Fruit fly (Drosophila melanogaster): Measurements from ENCODE around the gene Scm.

The Scm gene

dm6 chr3R:9626880-9627401, 10.5 kb downstream of the Scm start, which contains the start of the genes CG9427 and CG8319:
Gene CG9427 (minus strand): TSS chr3R:9626930.
Gene CG8319 (plus strand): TSS chr3R:9627321.
- no peak for TF ChIP-seq Clk (GFP tag; optimal IDR thresholded peaks at IDR 0.05)
- TF ChIP-seq CG11617 (GFP tag; optimal IDR thresholded peaks at IDR 0.05): peak; percentile 61
- TF ChIP-seq kay (GFP tag; ENCODE audit: borderline replicate concordance): no peak
- TF ChIP-seq CG33017 (tag; optimal IDR thresholded peaks at IDR 0.05): peak; percentile 33
- TF ChIP-seq CG12768 (GFP tag; optimal IDR thresholded peaks at IDR 0.05): no peak
- TF ChIP-seq Mnt (GFP tag; optimal IDR thresholded peaks at IDR 0.05): peak; percentile 78
- TF ChIP-seq Hr96 (GFP tag; optimal IDR thresholded peaks at IDR 0.05): no peak
- no peak for TF ChIP-seq toe (GFP tag; optimal IDR thresholded peaks at IDR 0.05)
- TF ChIP-seq CG5204 (GFP tag; optimal IDR thresholded peaks at IDR 0.05): no peak
- peak; percentile 69 for TF ChIP-seq CG7101 (tag; optimal IDR thresholded peaks at IDR 0.05)
- TF ChIP-seq cnc (optimal IDR thresholded peaks at IDR 0.05): no peak
- TF ChIP-seq CG7045 (GFP tag; optimal IDR thresholded peaks at IDR 0.05): peak; percentile 9
- no peak for TF ChIP-seq ovo (GFP tag; optimal IDR thresholded peaks at IDR 0.05)
- peak; percentile 23 for TF ChIP-seq pad (GFP tag; optimal IDR thresholded peaks at IDR 0.05)
- TF ChIP-seq cic (GFP tag; optimal IDR thresholded peaks at IDR 0.05): peak; percentile 28
- no peak for TF ChIP-seq tj (GFP tag; optimal IDR thresholded peaks at IDR 0.05)
- TF ChIP-seq CG1620 (GFP tag; optimal IDR thresholded peaks at IDR 0.05): peak; percentile 39
- TF ChIP-seq Crg-1 (GFP tag; optimal IDR thresholded peaks at IDR 0.05): peak; percentile 56
- peak; percentile 85 for TF ChIP-seq bab1 (GFP tag; optimal IDR thresholded peaks at IDR 0.05)
- peak; percentile 65 for TF ChIP-seq CG14711 (tag; optimal IDR thresholded peaks at IDR 0.05)

- TF ChIP-seq pad (GFP tag; optimal IDR thresholded peaks at IDR 0.05) (no peak), tj (GFP tag; optimal IDR thresholded peaks at IDR 0.05) (peak; percentile 63)
Measured at dm6 chr3R:9626266-9626665, 11.1 kb downstream of the Scm start.

DNA sequence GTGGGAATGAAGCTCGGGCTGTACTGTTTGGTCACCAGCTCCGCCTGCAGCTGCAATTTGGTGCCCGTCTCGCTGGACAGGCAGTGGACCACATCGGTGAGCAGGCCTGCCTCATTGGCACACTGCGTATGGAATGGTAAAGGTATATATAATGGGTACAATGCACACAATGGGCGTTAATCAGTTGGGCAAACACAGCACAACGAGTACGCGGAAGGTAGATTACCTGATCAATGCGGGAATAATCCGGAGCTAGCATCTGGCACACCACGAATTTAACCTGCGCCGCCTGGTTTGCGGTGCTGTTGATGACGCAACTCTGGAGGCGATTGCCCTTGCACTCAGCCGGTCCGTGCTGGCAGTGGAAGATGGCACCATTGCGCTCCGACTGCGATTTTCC, 12.0 kb downstream of the Scm start:
- TF ChIP-seq CG7101 (tag; optimal IDR thresholded peaks at IDR 0.05): no peak
- no peak for TF ChIP-seq CG5204 (GFP tag; optimal IDR thresholded peaks at IDR 0.05)
- no peak for TF ChIP-seq Clk (GFP tag; optimal IDR thresholded peaks at IDR 0.05)
- TF ChIP-seq CG7045 (GFP tag; optimal IDR thresholded peaks at IDR 0.05): no peak
- no peak for TF ChIP-seq CG12768 (GFP tag; optimal IDR thresholded peaks at IDR 0.05)
- no peak for TF ChIP-seq Hr96 (GFP tag; optimal IDR thresholded peaks at IDR 0.05)
- no peak for TF ChIP-seq cnc (optimal IDR thresholded peaks at IDR 0.05)
- TF ChIP-seq Crg-1 (GFP tag; optimal IDR thresholded peaks at IDR 0.05): no peak
- no peak for TF ChIP-seq CG1620 (GFP tag; optimal IDR thresholded peaks at IDR 0.05)
- TF ChIP-seq CG14711 (tag; optimal IDR thresholded peaks at IDR 0.05): no peak
- no peak for TF ChIP-seq bab1 (GFP tag; optimal IDR thresholded peaks at IDR 0.05)
- TF ChIP-seq CG33017 (tag; optimal IDR thresholded peaks at IDR 0.05): no peak
- no peak for TF ChIP-seq Mnt (GFP tag; optimal IDR thresholded peaks at IDR 0.05)
- no peak for TF ChIP-seq pad (GFP tag; optimal IDR thresholded peaks at IDR 0.05)

DNA sequence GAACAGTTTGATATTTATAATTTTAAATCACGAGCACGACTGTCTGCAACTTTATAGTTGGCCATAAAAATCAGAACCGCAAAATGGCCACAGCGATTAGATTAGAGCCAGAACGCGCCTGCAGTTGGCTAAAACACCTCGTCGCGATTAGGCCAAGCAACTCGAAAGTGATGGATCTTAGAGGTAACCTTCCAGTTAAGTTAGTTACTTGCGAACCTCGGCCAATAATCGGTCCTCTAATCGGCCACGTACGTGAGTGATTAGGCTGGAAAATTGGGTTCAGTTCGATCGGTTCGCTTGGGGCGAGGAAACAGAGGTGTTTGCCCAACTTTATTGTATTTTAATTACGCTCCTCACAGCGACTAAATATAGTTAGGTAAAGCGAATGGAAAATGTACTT, 17.1 kb downstream of the Scm start:
- TF ChIP-seq cic (GFP tag; optimal IDR thresholded peaks at IDR 0.05): no peak
- TF ChIP-seq ovo (GFP tag; optimal IDR thresholded peaks at IDR 0.05): no peak
- TF ChIP-seq bab1 (GFP tag; optimal IDR thresholded peaks at IDR 0.05): no peak
- TF ChIP-seq CG7045 (GFP tag; optimal IDR thresholded peaks at IDR 0.05): peak; percentile 29
- TF ChIP-seq tj (GFP tag; optimal IDR thresholded peaks at IDR 0.05): no peak
- no peak for TF ChIP-seq CG7101 (tag; optimal IDR thresholded peaks at IDR 0.05)
- no peak for TF ChIP-seq pad (GFP tag; optimal IDR thresholded peaks at IDR 0.05)
- TF ChIP-seq toe (GFP tag; optimal IDR thresholded peaks at IDR 0.05): peak; percentile 20

DNA sequence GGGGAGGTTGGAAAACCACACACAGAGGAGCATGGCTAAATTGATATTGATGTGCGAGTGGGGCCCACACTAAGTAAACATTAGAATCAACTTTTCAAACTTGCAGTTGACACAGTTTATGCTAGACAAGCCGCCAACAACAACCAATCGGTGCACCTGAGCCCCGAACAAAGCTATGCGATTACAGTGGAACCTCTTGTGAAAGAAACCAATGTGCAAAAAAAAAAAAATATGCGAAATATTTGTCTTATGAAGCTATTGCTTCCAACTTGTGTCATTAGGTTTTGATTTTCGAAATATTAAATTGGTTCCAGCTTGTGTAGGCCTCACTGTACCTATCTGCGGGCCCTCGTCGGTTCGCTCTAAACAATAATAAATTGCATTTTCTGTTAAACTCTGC, 19.1 kb downstream of the Scm start:
- TF ChIP-seq Hr96 (GFP tag; optimal IDR thresholded peaks at IDR 0.05): no peak
- TF ChIP-seq pad (GFP tag; optimal IDR thresholded peaks at IDR 0.05): peak; percentile 7
- no peak for TF ChIP-seq ovo (GFP tag; optimal IDR thresholded peaks at IDR 0.05)
- peak; percentile 47 for TF ChIP-seq CG14711 (tag; optimal IDR thresholded peaks at IDR 0.05)
- peak; percentile 43 for TF ChIP-seq CG12768 (GFP tag; optimal IDR thresholded peaks at IDR 0.05)
- peak; percentile 36 for TF ChIP-seq CG5204 (GFP tag; optimal IDR thresholded peaks at IDR 0.05)
- TF ChIP-seq cnc (optimal IDR thresholded peaks at IDR 0.05): no peak
- TF ChIP-seq CG11617 (GFP tag; optimal IDR thresholded peaks at IDR 0.05): no peak
- TF ChIP-seq CG7045 (GFP tag; optimal IDR thresholded peaks at IDR 0.05): peak; percentile 58
- no peak for TF ChIP-seq cic (GFP tag; optimal IDR thresholded peaks at IDR 0.05)
- TF ChIP-seq tj (GFP tag; optimal IDR thresholded peaks at IDR 0.05): no peak
- TF ChIP-seq toe (GFP tag; optimal IDR thresholded peaks at IDR 0.05): no peak
- no peak for TF ChIP-seq CG1620 (GFP tag; optimal IDR thresholded peaks at IDR 0.05)
- no peak for TF ChIP-seq kay (GFP tag; ENCODE audit: borderline replicate concordance)
- TF ChIP-seq CG33017 (tag; optimal IDR thresholded peaks at IDR 0.05): peak; percentile 4
- TF ChIP-seq Crg-1 (GFP tag; optimal IDR thresholded peaks at IDR 0.05): no peak
- no peak for TF ChIP-seq Mnt (GFP tag; optimal IDR thresholded peaks at IDR 0.05)
- TF ChIP-seq bab1 (GFP tag; optimal IDR thresholded peaks at IDR 0.05): peak; percentile 81
- TF ChIP-seq Clk (GFP tag; optimal IDR thresholded peaks at IDR 0.05): no peak
- TF ChIP-seq CG7101 (tag; optimal IDR thresholded peaks at IDR 0.05): peak; percentile 36

dm6 chr3R:9613124-9613523, 24.3 kb downstream of the Scm start:
- no peak for TF ChIP-seq CG5204 (GFP tag; optimal IDR thresholded peaks at IDR 0.05)
- TF ChIP-seq CG11617 (GFP tag; optimal IDR thresholded peaks at IDR 0.05): no peak
- TF ChIP-seq CG12768 (GFP tag; optimal IDR thresholded peaks at IDR 0.05): no peak
- no peak for TF ChIP-seq CG1620 (GFP tag; optimal IDR thresholded peaks at IDR 0.05)
- no peak for TF ChIP-seq Hr96 (GFP tag; optimal IDR thresholded peaks at IDR 0.05)
- TF ChIP-seq CG14711 (tag; optimal IDR thresholded peaks at IDR 0.05): no peak
- no peak for TF ChIP-seq Mnt (GFP tag; optimal IDR thresholded peaks at IDR 0.05)
- no peak for TF ChIP-seq cic (GFP tag; optimal IDR thresholded peaks at IDR 0.05)
- no peak for TF ChIP-seq CG7045 (GFP tag; optimal IDR thresholded peaks at IDR 0.05)
- TF ChIP-seq cnc (optimal IDR thresholded peaks at IDR 0.05): no peak
- TF ChIP-seq pad (GFP tag; optimal IDR thresholded peaks at IDR 0.05): no peak
- TF ChIP-seq kay (GFP tag; ENCODE audit: borderline replicate concordance): no peak
- TF ChIP-seq CG7101 (tag; optimal IDR thresholded peaks at IDR 0.05): no peak
- no peak for TF ChIP-seq CG33017 (tag; optimal IDR thresholded peaks at IDR 0.05)
- TF ChIP-seq bab1 (GFP tag; optimal IDR thresholded peaks at IDR 0.05): no peak
- TF ChIP-seq toe (GFP tag; optimal IDR thresholded peaks at IDR 0.05): no peak

Data from whole organism, adult.